Fruit fly (Drosophila melanogaster) whole organism, embryonic: ENCODE data around the gene sicily.

Experiments used
- Antp ChIP-seq: fragments of 200-800 bp; sonication (Bioruptor generic); optimal IDR thresholded peaks from 3 replicates; lab custom pipeline; 2016; ENCODE audit warnings: missing biosample characterization, missing genetic modification characterization
- Asciz ChIP-seq: fragments of 200-800 bp; sonication (Bioruptor generic); optimal IDR thresholded peaks from 2 replicates; lab custom pipeline; 2017; ENCODE audit warnings: missing biosample characterization, mild to moderate bottlenecking, missing genetic modification characterization, missing genetic modification reagents
- CG10267 ChIP-seq: fragments of 200-800 bp; sonication (Bioruptor generic); optimal IDR thresholded peaks from 2 replicates; lab custom pipeline; 2018; ENCODE audit warnings: missing biosample characterization, mild to moderate bottlenecking, missing genetic modification characterization, moderate library complexity
- CG10274 ChIP-seq: fragments of 200-800 bp; sonication (Bioruptor generic); optimal IDR thresholded peaks from 3 replicates; lab custom pipeline; 2017; ENCODE audit warnings: missing biosample characterization, mild to moderate bottlenecking, missing genetic modification characterization
- CG11085 ChIP-seq: fragments of 200-800 bp; sonication (Bioruptor generic); IDR thresholded peaks from 2 replicates; pipeline ENCODE4 v1.3.6; 2022; ENCODE audit warnings: missing biosample characterization, missing genetic modification characterization
- CG12155 ChIP-seq: fragments of 200-800 bp; sonication (Bioruptor generic); optimal IDR thresholded peaks from 3 replicates; lab custom pipeline; 2016; ENCODE audit warnings: missing biosample characterization, missing genetic modification characterization
- CG12659 ChIP-seq: fragments of 200-800 bp; sonication (Bioruptor generic); optimal IDR thresholded peaks from 3 replicates; lab custom pipeline; 2017; ENCODE audit warnings: mild to moderate bottlenecking, missing biosample characterization, missing genetic modification reagents, missing genetic modification characterization
- CG14710 ChIP-seq: fragments of 200-800 bp; sonication (Bioruptor generic); optimal IDR thresholded peaks from 3 replicates; lab custom pipeline; 2019; ENCODE audit warnings: missing biosample characterization, mild to moderate bottlenecking, missing genetic modification characterization, moderate library complexity
- CG14860 ChIP-seq: fragments of 200-800 bp; sonication (Bioruptor generic); IDR thresholded peaks from 3 replicates; pipeline ENCODE4 v1.3.6; 2022; ENCODE audit warnings: missing biosample characterization, missing genetic modification characterization; ENCODE audit not compliant: partially characterized antibody
- CG1529 ChIP-seq: fragments of 200-800 bp; sonication (Bioruptor generic); optimal IDR thresholded peaks from 3 replicates; lab custom pipeline; 2018; ENCODE audit warnings: missing biosample characterization, missing genetic modification characterization
- CG15514 ChIP-seq: fragments of 200-800 bp; sonication (Bioruptor generic); optimal IDR thresholded peaks from 3 replicates; lab custom pipeline; 2017; ENCODE audit warnings: missing biosample characterization, missing genetic modification characterization, mild to moderate bottlenecking, moderate library complexity, missing genetic modification reagents
- CG17328 ChIP-seq: fragments of 200-800 bp; sonication (Bioruptor generic); IDR thresholded peaks from 2 replicates; pipeline ENCODE4 v1.3.6; 2022; ENCODE audit warnings: missing biosample characterization, missing genetic modification characterization
- CG17568 ChIP-seq: fragments of 200-800 bp; sonication (Bioruptor generic); optimal IDR thresholded peaks from 2 replicates; lab custom pipeline; 2018; ENCODE audit warnings: missing biosample characterization, mild to moderate bottlenecking, missing genetic modification characterization, moderate library complexity
- CG2678 ChIP-seq: fragments of 200-800 bp; sonication (Bioruptor generic); optimal IDR thresholded peaks from 3 replicates; lab custom pipeline; 2019; ENCODE audit warnings: missing biosample characterization, mild to moderate bottlenecking, missing genetic modification characterization, moderate library complexity
- CG30020 ChIP-seq: fragments of 200-800 bp; optimal IDR thresholded peaks from 2 replicates; lab custom pipeline; 2019; ENCODE audit warnings: missing biosample characterization, mild to moderate bottlenecking, missing genetic modification characterization, moderate library complexity
- CG31224 ChIP-seq: fragments of 200-800 bp; sonication (Bioruptor generic); IDR thresholded peaks from 2 replicates; pipeline ENCODE4 v1.3.6; 2022; ENCODE audit warnings: missing biosample characterization, missing genetic modification characterization
- CG32772 ChIP-seq: fragments of 200-800 bp; sonication (Bioruptor generic); IDR thresholded peaks from 2 replicates; pipeline ENCODE4 v1.3.6; 2022; ENCODE audit warnings: missing biosample characterization, missing genetic modification characterization
- CG5245 ChIP-seq: fragments of 200-800 bp; sonication (Bioruptor generic); optimal IDR thresholded peaks from 3 replicates; lab custom pipeline; 2016; ENCODE audit warnings: missing biosample characterization, missing genetic modification characterization
- CG7357 ChIP-seq: fragments of 200-800 bp; sonication (Bioruptor generic); IDR thresholded peaks from 3 replicates; pipeline ENCODE4 v1.3.6; 2022; ENCODE audit warnings: missing biosample characterization, missing genetic modification characterization
- CG7556 ChIP-seq: fragments of 200-800 bp; sonication (Bioruptor generic); optimal IDR thresholded peaks from 2 replicates; lab custom pipeline; 2017; ENCODE audit warnings: missing biosample characterization, mild to moderate bottlenecking, missing genetic modification characterization
- CG7839 ChIP-seq: fragments of 200-800 bp; sonication (Bioruptor generic); optimal IDR thresholded peaks from 3 replicates; lab custom pipeline; 2018; ENCODE audit warnings: missing biosample characterization, mild to moderate bottlenecking, missing genetic modification characterization, moderate library complexity
- Chrac-16 ChIP-seq: fragments of 200-800 bp; sonication (Bioruptor generic); optimal IDR thresholded peaks from 3 replicates; lab custom pipeline; 2016; ENCODE audit warnings: missing biosample characterization, missing genetic modification characterization
- CoRest ChIP-seq: fragments of 200-800 bp; sonication (Bioruptor generic); optimal IDR thresholded peaks from 3 replicates; lab custom pipeline; 2018; ENCODE audit warnings: missing biosample characterization, mild to moderate bottlenecking, missing genetic modification characterization, moderate library complexity
- Dll ChIP-seq: fragments of 200-800 bp; sonication (Bioruptor generic); IDR thresholded peaks from 4 replicates; pipeline ENCODE4 v1.3.6; 2022; ENCODE audit warnings: missing biosample characterization, missing genetic modification characterization; ENCODE audit not compliant: partially characterized antibody
- Dref ChIP-seq: fragments of 200-800 bp; sonication (Bioruptor generic); IDR thresholded peaks from 2 replicates; pipeline ENCODE4 v1.3.6; 2022; ENCODE audit warnings: missing biosample characterization, missing genetic modification characterization
- Gug ChIP-seq: fragments of 200-800 bp; sonication (Bioruptor generic); IDR thresholded peaks from 4 replicates; pipeline ENCODE4 v1.3.6; 2022; ENCODE audit warnings: missing biosample characterization, missing genetic modification characterization
- HHEX ChIP-seq: fragments of 200-800 bp; sonication (Bioruptor generic); optimal IDR thresholded peaks from 3 replicates; lab custom pipeline; 2017; ENCODE audit warnings: missing biosample characterization, mild to moderate bottlenecking, missing genetic modification characterization, missing genetic modification reagents
- Lhr ChIP-seq: fragments of 200-800 bp; sonication (Bioruptor generic); optimal IDR thresholded peaks from 3 replicates; lab custom pipeline; 2017; ENCODE audit warnings: mild to moderate bottlenecking, missing biosample characterization, missing genetic modification reagents, missing genetic modification characterization
- MBD-R2 ChIP-seq: fragments of 200-800 bp; sonication (Bioruptor generic); IDR thresholded peaks from 2 replicates; pipeline ENCODE4 v1.3.6; 2022; ENCODE audit warnings: missing biosample characterization, missing genetic modification characterization
- Neu2 ChIP-seq: fragments of 200-800 bp; sonication (Bioruptor generic); optimal IDR thresholded peaks from 3 replicates; lab custom pipeline; 2016; ENCODE audit warnings: missing biosample characterization, missing genetic modification characterization, borderline replicate concordance
- Nf-YC ChIP-seq: fragments of 200-800 bp; optimal IDR thresholded peaks from 3 replicates; lab custom pipeline; 2019; ENCODE audit warnings: missing biosample characterization, mild to moderate bottlenecking, missing genetic modification characterization, moderate library complexity
- Side ChIP-seq: fragments of 200-800 bp; sonication (Bioruptor generic); optimal IDR thresholded peaks from 2 replicates; lab custom pipeline; 2016; ENCODE audit warnings: missing biosample characterization, missing genetic modification characterization
- Tbp ChIP-seq: fragments of >200 bp; optimal IDR thresholded peaks from 2 replicates; lab custom pipeline; 2018; ENCODE audit warnings: missing biosample characterization, missing genetic modification characterization
- ara ChIP-seq: fragments of 200-800 bp; sonication (Bioruptor generic); IDR thresholded peaks from 2 replicates; pipeline ENCODE4 v1.3.6; 2022; ENCODE audit warnings: missing biosample characterization, missing genetic modification characterization
- bbx ChIP-seq: fragments of 200-800 bp; sonication (Bioruptor generic); IDR thresholded peaks from 2 replicates; pipeline ENCODE4 v1.3.6; 2022; ENCODE audit warnings: missing biosample characterization, missing genetic modification characterization; ENCODE audit not compliant: partially characterized antibody
- crc ChIP-seq: fragments of 200-800 bp; sonication (Bioruptor generic); optimal IDR thresholded peaks from 2 replicates; lab custom pipeline; 2016; ENCODE audit warnings: missing biosample characterization, missing genetic modification characterization
- gfzf ChIP-seq: fragments of 200-800 bp; sonication (Bioruptor generic); optimal IDR thresholded peaks from 2 replicates; lab custom pipeline; 2016; ENCODE audit warnings: missing biosample characterization, mild to moderate bottlenecking, missing genetic modification characterization, moderate library complexity
- hbn ChIP-seq: fragments of 200-800 bp; sonication (Bioruptor generic); IDR thresholded peaks from 2 replicates; pipeline ENCODE4 v1.3.6; 2022; ENCODE audit warnings: missing biosample characterization, missing genetic modification characterization; ENCODE audit not compliant: partially characterized antibody
- ind ChIP-seq: fragments of 200-800 bp; sonication (Bioruptor generic); optimal IDR thresholded peaks from 3 replicates; lab custom pipeline; 2016; ENCODE audit warnings: missing biosample characterization, missing genetic modification characterization
- lola ChIP-seq, 3 experiments: fragments of >200 bp in 2 of 3; fragments of 200-800 bp in 1 of 3; sonication (Bioruptor generic) in 1 of 3; optimal IDR thresholded peaks; 2 replicates each; lab custom pipeline; 2017 to 2019; ENCODE audit warnings: missing biosample characterization in 3 of 3, missing genetic modification characterization in 3 of 3, mild to moderate bottlenecking in 1 of 3, moderate library complexity in 1 of 3
- maf-S ChIP-seq: fragments of 200-800 bp; sonication (Bioruptor generic); optimal IDR thresholded peaks from 2 replicates; lab custom pipeline; 2016; ENCODE audit warnings: missing biosample characterization, missing genetic modification characterization
- mam ChIP-seq: fragments of 200-800 bp; sonication (Bioruptor generic); optimal IDR thresholded peaks from 3 replicates; lab custom pipeline; 2016; ENCODE audit warnings: missing biosample characterization, missing genetic modification characterization
- pfk ChIP-seq: fragments of 200-800 bp; sonication (Bioruptor generic); optimal IDR thresholded peaks from 2 replicates; lab custom pipeline; 2018; ENCODE audit warnings: missing biosample characterization, mild to moderate bottlenecking, missing genetic modification characterization, moderate library complexity
- run ChIP-seq: fragments of 200-800 bp; sonication (Bioruptor generic); optimal IDR thresholded peaks from 3 replicates; lab custom pipeline; 2018; ENCODE audit warnings: missing biosample characterization, mild to moderate bottlenecking, missing genetic modification characterization
- sens ChIP-seq: fragments of 200-800 bp; sonication (Bioruptor generic); peaks from one replicate; lab custom pipeline; 2016; ENCODE audit warnings: missing biosample characterization, missing genetic modification characterization
- stwl ChIP-seq: fragments of 200-800 bp; sonication (Bioruptor generic); optimal IDR thresholded peaks from 3 replicates; lab custom pipeline; 2018; ENCODE audit warnings: missing biosample characterization, mild to moderate bottlenecking, missing genetic modification characterization, moderate library complexity
- tap ChIP-seq: fragments of 200-800 bp; optimal IDR thresholded peaks from 3 replicates; lab custom pipeline; 2019; ENCODE audit warnings: missing biosample characterization, mild to moderate bottlenecking, missing genetic modification characterization, moderate library complexity
- usp ChIP-seq: fragments of >200 bp; optimal IDR thresholded peaks from 2 replicates; lab custom pipeline; 2017; ENCODE audit warnings: missing biosample characterization, missing genetic modification characterization

The sicily gene

dm6 chrX:11891682-11892179 is at the start of gene sicily (continued):
- TF ChIP-seq stwl (tag; lab: Kevin White, UChicago) = peak; percentile 39
- peak; percentile 26 for TF ChIP-seq CG30020 (tag; lab: Kevin White, UChicago)
- TF ChIP-seq CG1529 (GFP tag; lab: Kevin White, UChicago) = no peak
- TF ChIP-seq CG10267 (tag; lab: Kevin White, UChicago) = peak; percentile 33
- 0 out of 2 replicates have a peak, but pooled peaks have one; percentile 18 for TF ChIP-seq hbn
- peak; percentile 3 for TF ChIP-seq CG14710 (tag; lab: Kevin White, UChicago)
- TF ChIP-seq tap (tag; lab: Kevin White, UChicago) = no peak
- no peak for TF ChIP-seq Lhr (GFP tag; lab: Kevin White, UChicago)
- TF ChIP-seq Dll (GFP tag; lab: Robert Waterston, UW) = 0 out of 4 replicates have a peak, but pooled peaks have one; percentile 23
- TF ChIP-seq crc (GFP tag; lab: Kevin White, UChicago) = no peak
- TF ChIP-seq Gug (GFP tag; lab: Robert Waterston, UW) = no peak
- TF ChIP-seq Side = no peak
- peak; percentile 4 for TF ChIP-seq CoRest (tag; lab: Kevin White, UChicago)
- TF ChIP-seq Dref (GFP tag; lab: Robert Waterston, UW) = peak; percentile 45
- peak; percentile 30 for TF ChIP-seq gfzf
- no peak for TF ChIP-seq run (tag; lab: Kevin White, UChicago)
- peak; percentile 65 for TF ChIP-seq sens (GFP tag; lab: Kevin White, UChicago)
- no peak for TF ChIP-seq CG17568
- TF ChIP-seq bbx (GFP tag; lab: Robert Waterston, UW) = peak; percentile 42
- TF ChIP-seq CG11085 (GFP tag; lab: Robert Waterston, UW) = no peak
- no peak for TF ChIP-seq CG7839
- peak; percentile 62 for TF ChIP-seq CG15514 (GFP tag; lab: Kevin White, UChicago)
- TF ChIP-seq pfk (GFP tag; lab: Kevin White, UChicago) = no peak
- TF ChIP-seq MBD-R2 (GFP tag; lab: Robert Waterston, UW) = peak; percentile 99
- no peak for TF ChIP-seq mam (GFP tag; lab: Kevin White, UChicago)
- TF ChIP-seq CG5245 (GFP tag; lab: Kevin White, UChicago) = no peak

dm6 chrX:11846049-11846718 is 45.3 kb upstream of the sicily start, which contains the start of gene CG15740:
CG15740 (minus strand) TSS chrX:11846099.
- no peak for TF ChIP-seq CG31224 (GFP tag; lab: Robert Waterston, UW)
- TF ChIP-seq ara (GFP tag; lab: Robert Waterston, UW) = peak; percentile 31; the same call in 1 of the 2 replicates
- peak; percentile 41 for TF ChIP-seq Asciz
- 0 out of 2 replicates have a peak, but pooled peaks have one; percentile 20 for TF ChIP-seq CG32772 (GFP tag; lab: Robert Waterston, UW)
- no peak for TF ChIP-seq CG10274 (GFP tag; lab: Kevin White, UChicago)
- no peak for TF ChIP-seq Nf-YC (tag; lab: Kevin White, UChicago)
- no peak for TF ChIP-seq Neu2 (GFP tag; lab: Kevin White, UChicago)
- no peak for TF ChIP-seq usp
- peak; percentile 47 for TF ChIP-seq CG7556
- peak; percentile 40 for TF ChIP-seq Antp (GFP tag; lab: Kevin White, UChicago)
- TF ChIP-seq CG12155 (GFP tag; lab: Kevin White, UChicago) = no peak
- TF ChIP-seq Dref (GFP tag; lab: Robert Waterston, UW) = no peak
- TF ChIP-seq Chrac-16 = peak; percentile 8
- TF ChIP-seq CG12659 (GFP tag; lab: Kevin White, UChicago) = peak; percentile 5
- peak; percentile 47; the same call in 1 of the 2 replicates for TF ChIP-seq CG17328 (GFP tag; lab: Robert Waterston, UW)
- peak; percentile 49 for TF ChIP-seq CG2678 (tag; lab: Kevin White, UChicago)
- TF ChIP-seq CG14860 (GFP tag; lab: Robert Waterston, UW) = no peak
- no peak for TF ChIP-seq lola (GFP tag; optimal IDR thresholded peaks at IDR 0.05; lab: Kevin White, UChicago)
- peak; percentile 14 for TF ChIP-seq HHEX (GFP tag; lab: Kevin White, UChicago)
- 0 out of 3 replicates have a peak, but pooled peaks have one; percentile 25 for TF ChIP-seq CG7357
- TF ChIP-seq ind (GFP tag; lab: Kevin White, UChicago) = peak; percentile 23
- TF ChIP-seq maf-S = no peak
- TF ChIP-seq Tbp = no peak
